Fruit fly (Drosophila melanogaster): ENCODE measurements around the gene Ugt36D1.

- TF ChIP-seq EcR (GFP tag; optimal IDR thresholded peaks at IDR 0.05) (no peak), psq (optimal IDR thresholded peaks at IDR 0.05) (no peak), Dll (optimal IDR thresholded peaks at IDR 0.05) (no peak), CG8478 (optimal IDR thresholded peaks at IDR 0.05) (no peak), usp (GFP tag; optimal IDR thresholded peaks at IDR 0.05) (no peak), pan (optimal IDR thresholded peaks at IDR 0.05) (no peak)
These were observed 41.6 kb downstream of the Ugt36D1 start for dm6 chr2L:18864981-18865380.
